Worm (Caenorhabditis elegans) whole organism, early embryonic: Measurements from ENCODE around the gene nspc-13.

ENCODE experiments used
- aly-1 ChIP-seq: sonication (generic microtip); optimal IDR thresholded peaks from 2 replicates; lab custom pipeline; 2016; ENCODE audit warnings: missing genetic modification characterization, missing compliant biosample characterization
- ceh-36 ChIP-seq: sonication (generic microtip); optimal IDR thresholded peaks from 2 replicates; lab custom pipeline; 2016; ENCODE audit warnings: missing genetic modification characterization, inconsistent platforms, missing compliant biosample characterization
- ets-7 ChIP-seq: sonication (generic microtip); optimal IDR thresholded peaks from 2 replicates; lab custom pipeline; 2016; ENCODE audit warnings: missing genotype, missing genetic modification characterization, missing compliant biosample characterization
- hmbx-1 ChIP-seq: sonication (generic microtip); optimal IDR thresholded peaks from 2 replicates; lab custom pipeline; 2016; ENCODE audit warnings: mild to moderate bottlenecking, missing genetic modification characterization, missing compliant biosample characterization
- tbx-37 ChIP-seq: fragments of 200-800 bp; sonication (Bioruptor generic); conservative IDR thresholded peaks from 2 replicates; pipeline ENCODE4 v1.3.6; 2022; ENCODE audit warnings: missing genetic modification reagents, missing genetic modification characterization, missing compliant biosample characterization

- TF ChIP-seq tbx-37 (no peak), aly-1 (tag; lab: Kevin White, UChicago) (no peak), ceh-36 (no peak), hmbx-1 (tag; lab: Kevin White, UChicago) (no peak), ets-7 (tag; lab: Kevin White, UChicago) (no peak)
Measured at ce11 chrX:12328676-12329075, 28.6 kb upstream of the nspc-13 start, which contains the start of gene srd-45.
